Worm (Caenorhabditis elegans) whole organism, young adult: ENCODE results near the gene Y57A10A.5.
A peak's percentile ranks its signal among the peaks of the same experiment; 100 is the strongest.

ENCODE experiments used
- B0019.2 ChIP-seq: fragments of 200-800 bp; sonication (Bioruptor generic); conservative IDR thresholded peaks from 2 replicates; pipeline ENCODE4 v1.3.6; 2022; ENCODE audit warnings: missing genetic modification reagents, missing genetic modification characterization, missing compliant biosample characterization
- F10E7.11 ChIP-seq: sonication (generic microtip); optimal IDR thresholded peaks from 2 replicates; lab custom pipeline; 2017; ENCODE audit warnings: mild to moderate bottlenecking, missing genetic modification characterization, moderate library complexity, missing compliant biosample characterization
- F39B2.1 ChIP-seq: fragments of 200-800 bp; sonication (Bioruptor generic); IDR thresholded peaks from 2 replicates; pipeline ENCODE4 v1.3.6; 2022; ENCODE audit warnings: missing genetic modification reagents, missing genetic modification characterization, missing compliant biosample characterization
- F49E8.2 ChIP-seq: sonication (generic microtip); optimal IDR thresholded peaks from 3 replicates; lab custom pipeline; 2017; ENCODE audit warnings: missing genetic modification characterization, mild to moderate bottlenecking, missing compliant biosample characterization, antibody characterized with exemption, moderate library complexity; ENCODE audit not compliant: insufficient read depth
- F52B5.7 ChIP-seq: sonication (generic microtip); optimal IDR thresholded peaks from 2 replicates; lab custom pipeline; 2016; ENCODE audit warnings: mild to moderate bottlenecking, missing genetic modification characterization, missing compliant biosample characterization
- F57A8.1 ChIP-seq: fragments of 200-800 bp; sonication (Bioruptor generic); optimal IDR thresholded peaks from 2 replicates; lab custom pipeline; 2018; ENCODE audit warnings: mild to moderate bottlenecking, missing genetic modification characterization, moderate library complexity, missing compliant biosample characterization
- F57C9.4 ChIP-seq: sonication (generic microtip); optimal IDR thresholded peaks from 2 replicates; lab custom pipeline; 2017; ENCODE audit warnings: mild to moderate bottlenecking, missing genetic modification characterization, missing compliant biosample characterization
- Y56A3A.18 ChIP-seq: fragments of 200-800 bp; sonication (Bioruptor generic); IDR thresholded peaks from 2 replicates; pipeline ENCODE4 v1.3.6; 2022; ENCODE audit warnings: missing genetic modification reagents, missing genetic modification characterization, missing compliant biosample characterization
- aptf-2 ChIP-seq: fragments of 200-800 bp; sonication (Bioruptor generic); conservative IDR thresholded peaks from 2 replicates; pipeline ENCODE4 v1.3.6; 2022; ENCODE audit warnings: missing genetic modification reagents, missing genetic modification characterization, missing compliant biosample characterization
- attf-5 ChIP-seq: fragments of 200-800 bp; sonication (Bioruptor generic); optimal IDR thresholded peaks from 2 replicates; lab custom pipeline; 2018; ENCODE audit warnings: mild to moderate bottlenecking, missing genetic modification characterization, missing compliant biosample characterization
- attf-6 ChIP-seq: fragments of 200-800 bp; sonication (Bioruptor generic); IDR thresholded peaks from 2 replicates; pipeline ENCODE4 v1.3.6; 2022; ENCODE audit warnings: missing genetic modification reagents, missing genetic modification characterization, missing compliant biosample characterization
- ceh-100 ChIP-seq: fragments of 200-800 bp; sonication (Bioruptor generic); IDR thresholded peaks from 2 replicates; pipeline ENCODE4 v1.3.6; 2022; ENCODE audit warnings: missing genetic modification reagents, missing genetic modification characterization, missing compliant biosample characterization
- ceh-40 ChIP-seq: fragments of 200-800 bp; sonication (Bioruptor generic); IDR thresholded peaks from 2 replicates; pipeline ENCODE4 v1.3.6; 2022; ENCODE audit warnings: missing genetic modification characterization, missing compliant biosample characterization
- ceh-58 ChIP-seq: fragments of 200-800 bp; sonication (Bioruptor generic); IDR thresholded peaks from 2 replicates; pipeline ENCODE4 v1.3.6; 2022; ENCODE audit warnings: missing genetic modification characterization, missing compliant biosample characterization
- ceh-91 ChIP-seq: fragments of 200-800 bp; sonication (Bioruptor generic); IDR thresholded peaks from 2 replicates; pipeline ENCODE4 v1.3.6; 2022; ENCODE audit warnings: missing genetic modification reagents, missing genetic modification characterization, missing compliant biosample characterization
- chd-7 ChIP-seq: sonication (generic microtip); optimal IDR thresholded peaks from 2 replicates; lab custom pipeline; 2016; ENCODE audit warnings: mild to moderate bottlenecking, missing genetic modification characterization, moderate library complexity, missing compliant biosample characterization
- efl-1 ChIP-seq: fragments of 150-350 bp; optimal IDR thresholded peaks from 2 replicates; lab custom pipeline; 2014; ENCODE audit warnings: missing biosample characterization, missing genetic modification reagents, missing genetic modification characterization
- egl-18 ChIP-seq: fragments of 200-800 bp; sonication (Bioruptor generic); IDR thresholded peaks from 2 replicates; pipeline ENCODE4 v1.3.6; 2022; ENCODE audit warnings: missing genetic modification reagents, missing genetic modification characterization, missing compliant biosample characterization
- egrh-3 ChIP-seq: fragments of 200-800 bp; sonication (Bioruptor generic); IDR thresholded peaks from 2 replicates; pipeline ENCODE4 v1.3.6; 2022; ENCODE audit warnings: missing genetic modification reagents, missing genetic modification characterization, missing compliant biosample characterization
- ekl-4 ChIP-seq: fragments of 200-800 bp; sonication (Bioruptor generic); IDR thresholded peaks from 2 replicates; pipeline ENCODE4 v1.3.6; 2022; ENCODE audit warnings: missing genetic modification reagents, missing genetic modification characterization, missing compliant biosample characterization
- hlh-12 ChIP-seq: sonication (generic microtip); optimal IDR thresholded peaks from 2 replicates; lab custom pipeline; 2016; ENCODE audit warnings: missing genetic modification characterization, missing compliant biosample characterization
- hlh-26 ChIP-seq: fragments of 200-800 bp; sonication (Bioruptor generic); conservative IDR thresholded peaks from 2 replicates; pipeline ENCODE4 v1.3.6; 2022; ENCODE audit warnings: missing genetic modification reagents, missing genetic modification characterization, missing compliant biosample characterization
- lag-1 ChIP-seq: fragments of 200-800 bp; sonication (Bioruptor generic); IDR thresholded peaks from 2 replicates; pipeline ENCODE4 v1.3.6; 2022; ENCODE audit warnings: missing genetic modification reagents, missing genetic modification characterization, missing compliant biosample characterization
- let-526 ChIP-seq: fragments of 200-800 bp; sonication (Bioruptor generic); IDR thresholded peaks from 2 replicates; pipeline ENCODE4 v1.3.6; 2022; ENCODE audit warnings: missing genetic modification reagents, missing genetic modification characterization, missing compliant biosample characterization
- lsl-1 ChIP-seq: fragments of 200-800 bp; sonication (Bioruptor generic); optimal IDR thresholded peaks from 2 replicates; lab custom pipeline; 2018; ENCODE audit warnings: mild to moderate bottlenecking, missing genetic modification characterization, moderate library complexity, missing compliant biosample characterization
- mcd-1 ChIP-seq: fragments of 200-800 bp; sonication (Bioruptor generic); IDR thresholded peaks from 2 replicates; pipeline ENCODE4 v1.3.6; 2022; ENCODE audit warnings: missing genetic modification reagents, missing genetic modification characterization, missing compliant biosample characterization
- mel-28 ChIP-seq: sonication (generic microtip); optimal IDR thresholded peaks from 2 replicates; lab custom pipeline; 2016; ENCODE audit warnings: borderline replicate concordance, mild to moderate bottlenecking, missing genetic modification characterization, missing compliant biosample characterization
- mes-4 ChIP-seq: sonication (generic microtip); optimal IDR thresholded peaks from 2 replicates; lab custom pipeline; 2016; ENCODE audit warnings: missing genotype, missing genetic modification characterization, missing compliant biosample characterization
- nfya-2 ChIP-seq: fragments of 200-800 bp; sonication (Bioruptor generic); IDR thresholded peaks from 2 replicates; pipeline ENCODE4 v1.3.6; 2022; ENCODE audit warnings: missing genetic modification reagents, missing genetic modification characterization, missing compliant biosample characterization
- nhr-179 ChIP-seq: sonication (generic microtip); optimal IDR thresholded peaks from 2 replicates; lab custom pipeline; 2016; ENCODE audit warnings: mild to moderate bottlenecking, missing genetic modification characterization, missing compliant biosample characterization
- nhr-27 ChIP-seq: fragments of 200-800 bp; sonication (Bioruptor generic); optimal IDR thresholded peaks from 2 replicates; lab custom pipeline; 2018; ENCODE audit warnings: mild to moderate bottlenecking, missing genetic modification characterization, moderate library complexity, missing compliant biosample characterization
- nhr-80 ChIP-seq: sonication (generic microtip); optimal IDR thresholded peaks from 2 replicates; lab custom pipeline; 2016; ENCODE audit warnings: missing genetic modification characterization, missing compliant biosample characterization
- pha-4 ChIP-seq: fragments of 150-350 bp; sonication (generic microtip); optimal IDR thresholded peaks from 2 replicates; lab custom pipeline; 2014; ENCODE audit warnings: missing biosample characterization, missing genetic modification reagents, missing genetic modification characterization
- rec-8 ChIP-seq, 2 experiments: sonication (generic microtip); optimal IDR thresholded peaks; 2 replicates each; lab custom pipeline; 2016; ENCODE audit warnings: mild to moderate bottlenecking in 2 of 2, missing genetic modification characterization in 2 of 2, missing genetic modification reagents in 2 of 2, missing genotype in 2 of 2, missing biosample characterization in 1 of 2, missing compliant biosample characterization in 1 of 2, moderate library complexity in 1 of 2
- rpc-1 ChIP-seq, 2 experiments: fragments of 150-350 bp in 1 of 2; sonication (generic microtip) in 1 of 2; optimal IDR thresholded peaks; 2 replicates each; lab custom pipeline; 2014 to 2018; ENCODE audit warnings: missing biosample characterization in 1 of 2, missing genetic modification characterization in 1 of 2, missing genetic modification reagents in 1 of 2, missing genotype in 1 of 2
- sea-2 ChIP-seq: fragments of 200-800 bp; sonication (Bioruptor generic); IDR thresholded peaks from 2 replicates; pipeline ENCODE4 v1.3.6; 2022; ENCODE audit warnings: missing genetic modification characterization, missing compliant biosample characterization
- tbx-9 ChIP-seq: sonication (generic microtip); optimal IDR thresholded peaks from 2 replicates; lab custom pipeline; 2016; ENCODE audit warnings: borderline replicate concordance, missing genetic modification characterization, inconsistent platforms, missing compliant biosample characterization
- unc-62 ChIP-seq: fragments of 150-350 bp; optimal IDR thresholded peaks from 2 replicates; lab custom pipeline; 2014; ENCODE audit warnings: missing biosample characterization, missing genetic modification reagents, missing genetic modification characterization
- ztf-3 ChIP-seq: fragments of 200-800 bp; sonication (Bioruptor generic); optimal IDR thresholded peaks from 2 replicates; lab custom pipeline; 2018; ENCODE audit warnings: mild to moderate bottlenecking, missing genetic modification characterization, missing compliant biosample characterization

The Y57A10A.5 gene

DNA sequence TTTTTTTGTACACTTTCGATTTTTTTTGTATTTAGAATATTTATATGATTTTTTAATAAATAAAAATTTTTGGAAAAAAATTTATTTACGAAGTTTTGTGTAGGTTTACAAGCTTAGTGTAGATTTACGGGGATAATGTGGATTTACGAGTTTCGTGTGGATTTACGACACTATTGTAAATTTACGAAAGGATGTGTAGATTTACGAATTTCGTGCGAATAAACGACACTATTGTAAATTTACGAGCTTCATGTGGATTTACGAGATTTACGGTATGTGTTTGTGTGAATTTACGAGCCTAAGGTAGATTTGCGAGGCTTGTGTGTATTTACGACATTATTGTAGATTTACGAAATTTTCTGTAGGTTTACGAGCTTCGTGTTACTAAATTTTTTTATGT lies 34.9 kb downstream of the Y57A10A.5 start:
- TF ChIP-seq egrh-3 (no peak), let-526 (GFP tag; lab: Robert Waterston, UW) (no peak), F10E7.11 (no peak), F49E8.2 (no peak), F57C9.4 (tag; lab: Kevin White, UChicago) (no peak), mes-4 (tag; lab: Kevin White, UChicago) (no peak), hlh-12 (tag; lab: Kevin White, UChicago) (no peak), B0019.2 (GFP tag; lab: Robert Waterston, UW) (no peak), rpc-1 (optimal IDR thresholded peaks at IDR 0.05; lab: Kevin White, UChicago) (no peak), rpc-1 (tag; optimal IDR thresholded peaks at IDR 0.05; lab: Kevin White, UChicago) (no peak), ceh-100 (GFP tag; lab: Robert Waterston, UW) (no peak), ztf-3 (GFP tag; lab: Kevin White, UChicago) (no peak), unc-62 (GFP tag; lab: Kevin White, UChicago) (no peak), nfya-2 (GFP tag; lab: Robert Waterston, UW) (no peak), pha-4 (tag; lab: Kevin White, UChicago) (no peak), ceh-91 (no peak), efl-1 (no peak), hlh-26 (no peak), ceh-58 (GFP tag; lab: Robert Waterston, UW) (no peak), chd-7 (tag; lab: Kevin White, UChicago) (no peak)

DNA sequence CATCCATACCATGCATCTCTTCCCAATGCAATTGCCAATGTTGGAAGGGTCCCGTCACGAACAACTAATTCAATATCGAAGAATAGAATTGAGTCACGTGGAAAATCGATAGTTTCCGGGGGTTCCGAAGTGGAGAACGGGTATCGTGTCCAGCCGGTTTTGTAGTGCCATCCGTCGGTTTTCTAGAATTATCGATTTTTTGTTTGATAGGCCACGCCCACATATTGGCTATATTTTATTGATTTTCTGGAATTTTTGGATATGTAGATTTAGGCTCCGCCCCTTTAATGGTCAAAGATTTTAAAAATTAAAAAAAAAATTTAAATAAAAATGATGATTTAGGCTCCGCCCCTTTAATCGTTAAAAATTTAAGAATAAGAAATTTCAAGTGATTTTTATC lies 44.9 kb downstream of the Y57A10A.5 start:
- TF ChIP-seq F39B2.1 (no peak), F52B5.7 (tag; lab: Kevin White, UChicago) (no peak), attf-5 (GFP tag; lab: Kevin White, UChicago) (no peak), egl-18 (GFP tag; lab: Robert Waterston, UW) (no peak), F57A8.1 (GFP tag; lab: Kevin White, UChicago) (no peak), ceh-91 (no peak), ceh-40 (GFP tag; lab: Robert Waterston, UW) (no peak), mcd-1 (GFP tag; lab: Robert Waterston, UW) (no peak), mes-4 (tag; lab: Kevin White, UChicago) (no peak), Y56A3A.18 (GFP tag; lab: Robert Waterston, UW) (no peak), nhr-179 (tag; lab: Kevin White, UChicago) (no peak), sea-2 (GFP tag; lab: Robert Waterston, UW) (no peak), nhr-80 (tag; lab: Kevin White, UChicago) (no peak), egrh-3 (no peak), attf-6 (GFP tag; lab: Robert Waterston, UW) (no peak), rec-8 (tag; optimal IDR thresholded peaks at IDR 0.05; lab: Kevin White, UChicago) (no peak), tbx-9 (tag; lab: Kevin White, UChicago) (no peak), lag-1 (GFP tag; lab: Robert Waterston, UW) (no peak), aptf-2 (GFP tag; lab: Robert Waterston, UW) (no peak), nhr-27 (tag; lab: Kevin White, UChicago) (no peak)
- TF ChIP-seq, all 124 proteins: peak for 0

DNA sequence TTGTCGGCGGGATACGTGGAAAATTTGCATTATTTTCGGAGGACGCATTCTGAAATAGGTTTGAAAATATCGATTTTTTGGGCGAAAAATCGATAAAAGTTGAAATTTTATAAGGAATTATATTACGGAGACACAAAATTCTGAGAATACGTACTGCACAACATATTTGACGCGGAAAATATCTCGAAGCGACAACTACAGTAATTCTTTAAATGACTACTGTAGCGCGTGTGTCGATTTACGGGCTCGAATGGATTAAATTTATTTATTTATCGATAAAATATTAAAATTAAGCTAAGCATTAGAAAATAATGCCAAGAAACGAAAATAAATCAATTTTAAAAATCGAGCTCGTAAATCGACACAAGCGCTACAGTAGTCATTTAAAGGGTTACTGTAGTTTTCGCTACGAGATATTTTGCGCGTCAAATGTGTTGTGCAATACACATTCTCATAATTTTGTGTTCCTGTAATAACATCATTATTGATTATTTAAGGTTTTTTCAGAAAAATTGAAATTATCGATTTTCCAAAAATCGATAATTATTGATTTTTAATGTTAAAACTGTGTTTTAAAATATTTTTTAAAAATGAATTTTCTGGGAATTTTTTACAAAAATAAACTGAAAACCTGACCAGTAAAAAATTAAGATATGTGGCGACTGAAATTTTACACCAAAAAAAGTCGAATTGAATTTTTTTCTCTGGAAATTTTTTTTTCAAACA lies 45.8 kb downstream of the Y57A10A.5 start, which contains the start of gene polg-1:
Gene polg-1, minus strand, starts transcription at position 51 of the 726 bp plus-strand sequence.
- TF ChIP-seq mel-28 (no peak), ekl-4 (no peak), lsl-1 (GFP tag; lab: Kevin White, UChicago) (peak; percentile 46)
